Worm (Caenorhabditis elegans) whole organism, young adult: ENCODE results near the gene F47F2.1.

Source experiments
- C06A6.2 ChIP-seq: fragments of 200-800 bp; sonication (Bioruptor generic); conservative IDR thresholded peaks from 2 replicates; pipeline ENCODE4 v1.3.6; 2022; ENCODE audit warnings: missing genetic modification characterization, missing compliant biosample characterization
- F37B4.10 ChIP-seq: fragments of 200-800 bp; sonication (Bioruptor generic); IDR thresholded peaks from 2 replicates; pipeline ENCODE4 v1.3.6; 2022; ENCODE audit warnings: missing genetic modification characterization, missing compliant biosample characterization
- F39B2.1 ChIP-seq: fragments of 200-800 bp; sonication (Bioruptor generic); IDR thresholded peaks from 2 replicates; pipeline ENCODE4 v1.3.6; 2022; ENCODE audit warnings: missing genetic modification reagents, missing genetic modification characterization, missing compliant biosample characterization
- F49E8.2 ChIP-seq: sonication (generic microtip); optimal IDR thresholded peaks from 3 replicates; lab custom pipeline; 2017; ENCODE audit warnings: missing genetic modification characterization, mild to moderate bottlenecking, missing compliant biosample characterization, antibody characterized with exemption, moderate library complexity; ENCODE audit not compliant: insufficient read depth
- Y53G8AR.9 ChIP-seq: fragments of 200-800 bp; sonication (Bioruptor generic); conservative IDR thresholded peaks from 2 replicates; pipeline ENCODE4 v1.3.6; 2022; ENCODE audit warnings: missing genetic modification reagents, missing genetic modification characterization, missing compliant biosample characterization
- Y67H2A.10 ChIP-seq: fragments of 200-800 bp; sonication (Bioruptor generic); conservative IDR thresholded peaks from 2 replicates; pipeline ENCODE4 v1.3.6; 2022; ENCODE audit warnings: missing genetic modification reagents, missing genetic modification characterization, missing compliant biosample characterization
- Y79H2A.3 ChIP-seq: fragments of 200-800 bp; sonication (Bioruptor generic); conservative IDR thresholded peaks from 2 replicates; pipeline ENCODE4 v1.3.6; 2022; ENCODE audit warnings: missing genetic modification reagents, missing genetic modification characterization, missing compliant biosample characterization
- akir-1 ChIP-seq: fragments of 200-800 bp; sonication (Bioruptor generic); optimal IDR thresholded peaks from 2 replicates; lab custom pipeline; 2018; ENCODE audit warnings: mild to moderate bottlenecking, missing genetic modification characterization, moderate library complexity, missing compliant biosample characterization
- attf-5 ChIP-seq: fragments of 200-800 bp; sonication (Bioruptor generic); optimal IDR thresholded peaks from 2 replicates; lab custom pipeline; 2018; ENCODE audit warnings: mild to moderate bottlenecking, missing genetic modification characterization, missing compliant biosample characterization
- bed-1 ChIP-seq: fragments of 200-800 bp; sonication (Bioruptor generic); IDR thresholded peaks from 2 replicates; pipeline ENCODE4 v1.3.6; 2022; ENCODE audit warnings: missing genetic modification reagents, missing genetic modification characterization, missing compliant biosample characterization
- bed-2 ChIP-seq: fragments of 200-800 bp; sonication (Bioruptor generic); IDR thresholded peaks from 2 replicates; pipeline ENCODE4 v1.3.6; 2022; ENCODE audit warnings: missing genetic modification reagents, missing genetic modification characterization, missing compliant biosample characterization
- cebp-1 ChIP-seq, 2 experiments: fragments of 200-800 bp in 1 of 2; sonication (Bioruptor generic) in 1 of 2; sonication (generic microtip) in 1 of 2; IDR thresholded peaks in 1 of 2; optimal IDR thresholded peaks in 1 of 2; 2 replicates each; pipeline versions ENCODE4 v1.3.6 to Lab custom; 2017 to 2022; ENCODE audit warnings: missing compliant biosample characterization in 2 of 2, missing genetic modification characterization in 2 of 2, mild to moderate bottlenecking in 1 of 2, missing genetic modification reagents in 1 of 2, moderate library complexity in 1 of 2
- chd-7 ChIP-seq: sonication (generic microtip); optimal IDR thresholded peaks from 2 replicates; lab custom pipeline; 2016; ENCODE audit warnings: mild to moderate bottlenecking, missing genetic modification characterization, moderate library complexity, missing compliant biosample characterization
- egrh-3 ChIP-seq: fragments of 200-800 bp; sonication (Bioruptor generic); IDR thresholded peaks from 2 replicates; pipeline ENCODE4 v1.3.6; 2022; ENCODE audit warnings: missing genetic modification reagents, missing genetic modification characterization, missing compliant biosample characterization
- ekl-4 ChIP-seq: fragments of 200-800 bp; sonication (Bioruptor generic); IDR thresholded peaks from 2 replicates; pipeline ENCODE4 v1.3.6; 2022; ENCODE audit warnings: missing genetic modification reagents, missing genetic modification characterization, missing compliant biosample characterization
- hmg-1.2 ChIP-seq: fragments of 200-800 bp; sonication (Bioruptor generic); IDR thresholded peaks from 2 replicates; pipeline ENCODE4 v1.3.6; 2022; ENCODE audit warnings: missing genetic modification reagents, missing genetic modification characterization, missing compliant biosample characterization
- let-607 ChIP-seq, 2 experiments: fragments of 200-800 bp in 1 of 2; sonication (Bioruptor generic) in 1 of 2; sonication (generic microtip) in 1 of 2; optimal IDR thresholded peaks; 2 replicates each; lab custom pipeline; 2016 to 2018; ENCODE audit warnings: mild to moderate bottlenecking in 2 of 2, missing compliant biosample characterization in 2 of 2, missing genetic modification characterization in 2 of 2, moderate library complexity in 2 of 2, missing genotype in 1 of 2
- lin-35 ChIP-seq, 3 experiments: fragments of 150-350 bp in 2 of 3; sonication (generic microtip) in 1 of 3; optimal IDR thresholded peaks; 2 replicates each; lab custom pipeline; 2014 to 2018; ENCODE audit warnings: missing biosample characterization in 3 of 3, missing genetic modification characterization in 3 of 3, missing genetic modification reagents in 3 of 3
- lin-54 ChIP-seq: fragments of 200-800 bp; sonication (Bioruptor generic); optimal IDR thresholded peaks from 2 replicates; lab custom pipeline; 2018; ENCODE audit warnings: mild to moderate bottlenecking, missing genetic modification characterization, missing compliant biosample characterization
- madf-10 ChIP-seq: sonication (generic microtip); optimal IDR thresholded peaks from 2 replicates; lab custom pipeline; 2016; ENCODE audit warnings: mild to moderate bottlenecking, missing genetic modification characterization, missing compliant biosample characterization
- madf-6 ChIP-seq: fragments of 200-800 bp; sonication (Bioruptor generic); IDR thresholded peaks from 2 replicates; pipeline ENCODE4 v1.3.6; 2022; ENCODE audit warnings: missing genetic modification reagents, missing genetic modification characterization, missing compliant biosample characterization
- mel-28 ChIP-seq: sonication (generic microtip); optimal IDR thresholded peaks from 2 replicates; lab custom pipeline; 2016; ENCODE audit warnings: borderline replicate concordance, mild to moderate bottlenecking, missing genetic modification characterization, missing compliant biosample characterization
- mes-4 ChIP-seq: sonication (generic microtip); optimal IDR thresholded peaks from 2 replicates; lab custom pipeline; 2016; ENCODE audit warnings: missing genotype, missing genetic modification characterization, missing compliant biosample characterization
- nhr-27 ChIP-seq: fragments of 200-800 bp; sonication (Bioruptor generic); optimal IDR thresholded peaks from 2 replicates; lab custom pipeline; 2018; ENCODE audit warnings: mild to moderate bottlenecking, missing genetic modification characterization, moderate library complexity, missing compliant biosample characterization
- nhr-80 ChIP-seq: sonication (generic microtip); optimal IDR thresholded peaks from 2 replicates; lab custom pipeline; 2016; ENCODE audit warnings: missing genetic modification characterization, missing compliant biosample characterization
- rcor-1 ChIP-seq: fragments of 200-800 bp; sonication (Bioruptor generic); IDR thresholded peaks from 2 replicates; pipeline ENCODE4 v1.3.6; 2022; ENCODE audit warnings: missing genetic modification reagents, missing genetic modification characterization, missing compliant biosample characterization
- sdz-38 ChIP-seq: sonication (generic microtip); optimal IDR thresholded peaks from 2 replicates; lab custom pipeline; 2016; ENCODE audit warnings: missing genotype, missing genetic modification characterization, missing compliant biosample characterization
- sptf-2 ChIP-seq: fragments of 200-800 bp; sonication (Bioruptor generic); optimal IDR thresholded peaks from 2 replicates; lab custom pipeline; 2018; ENCODE audit warnings: mild to moderate bottlenecking, missing genetic modification characterization, missing compliant biosample characterization
- unc-62 ChIP-seq: fragments of 150-350 bp; optimal IDR thresholded peaks from 2 replicates; lab custom pipeline; 2014; ENCODE audit warnings: missing biosample characterization, missing genetic modification reagents, missing genetic modification characterization
- zfh-2 ChIP-seq: fragments of 200-800 bp; sonication (Bioruptor generic); conservative IDR thresholded peaks from 2 replicates; pipeline ENCODE4 v1.3.6; 2022; ENCODE audit warnings: missing genetic modification reagents, missing genetic modification characterization, missing compliant biosample characterization
- ztf-18 ChIP-seq: sonication (generic microtip); optimal IDR thresholded peaks from 2 replicates; lab custom pipeline; 2016; ENCODE audit warnings: missing genotype, mild to moderate bottlenecking, missing genetic modification characterization, missing compliant biosample characterization
- ztf-3 ChIP-seq: fragments of 200-800 bp; sonication (Bioruptor generic); optimal IDR thresholded peaks from 2 replicates; lab custom pipeline; 2018; ENCODE audit warnings: mild to moderate bottlenecking, missing genetic modification characterization, missing compliant biosample characterization

F47F2.1 gene

ce11 chrX:3861294-3861693 lies 17.0 kb upstream of the F47F2.1 start:
- TF ChIP-seq nhr-80 (tag; lab: Kevin White, UChicago) (no peak), zfh-2 (GFP tag; lab: Robert Waterston, UW) (no peak), akir-1 (no peak), attf-5 (GFP tag; lab: Kevin White, UChicago) (no peak), cebp-1 (GFP tag; IDR thresholded peaks at IDR 0.05; lab: Robert Waterston, UW) (no peak), cebp-1 (tag; optimal IDR thresholded peaks at IDR 0.05; lab: Kevin White, UChicago) (no peak), Y53G8AR.9 (GFP tag; lab: Robert Waterston, UW) (no peak), bed-1 (GFP tag; lab: Robert Waterston, UW) (no peak), egrh-3 (GFP tag; lab: Robert Waterston, UW) (no peak), Y79H2A.3 (GFP tag; lab: Robert Waterston, UW) (no peak), bed-2 (GFP tag; lab: Robert Waterston, UW) (no peak), F39B2.1 (GFP tag; lab: Robert Waterston, UW) (no peak)

ce11 chrX:3866197-3866596 lies 12.1 kb upstream of the F47F2.1 start:
- TF ChIP-seq Y53G8AR.9 (GFP tag; lab: Robert Waterston, UW) (no peak), chd-7 (tag; lab: Kevin White, UChicago) (no peak), ztf-3 (GFP tag; lab: Kevin White, UChicago) (no peak), unc-62 (GFP tag; lab: Kevin White, UChicago) (no peak), F49E8.2 (tag; lab: Kevin White, UChicago) (no peak)

- TF ChIP-seq sptf-2 (GFP tag; lab: Kevin White, UChicago) (no peak), nhr-27 (no peak), F39B2.1 (GFP tag; lab: Robert Waterston, UW) (no peak), sdz-38 (no peak), madf-6 (GFP tag; lab: Robert Waterston, UW) (no peak), hmg-1.2 (no peak), lin-35 (GFP tag; optimal IDR thresholded peaks at IDR 0.05; lab: Kevin White, UChicago) (no peak), F49E8.2 (tag; lab: Kevin White, UChicago) (no peak), rcor-1 (no peak), ztf-18 (tag; lab: Kevin White, UChicago) (no peak), Y67H2A.10 (GFP tag; lab: Robert Waterston, UW) (no peak), nhr-80 (tag; lab: Kevin White, UChicago) (no peak)
- TF ChIP-seq, all 124 proteins: peak for 0
Measured at ce11 chrX:3867760-3868159, 10.6 kb upstream of the F47F2.1 start.

- TF ChIP-seq ekl-4 (GFP tag; lab: Robert Waterston, UW) (no peak), let-607 (tag; optimal IDR thresholded peaks at IDR 0.05; lab: Kevin White, UChicago) (no peak), C06A6.2 (GFP tag; lab: Robert Waterston, UW) (no peak), F37B4.10 (GFP tag; lab: Robert Waterston, UW) (no peak), mel-28 (no peak)
Measured at ce11 chrX:3871578-3872234, 6.6 kb upstream of the F47F2.1 start.

ce11 chrX:3873445-3873844 lies 4.9 kb upstream of the F47F2.1 start, which contains the start of gene lim-4:
Gene lim-4, minus strand, starts transcription at chrX:3873545.
- TF ChIP-seq lin-54 (GFP tag; lab: Kevin White, UChicago), result no peak
- TF ChIP-seq madf-10, result no peak
- no peak for TF ChIP-seq akir-1
- no peak for TF ChIP-seq rcor-1
- no peak for TF ChIP-seq mes-4 (tag; lab: Kevin White, UChicago)
- TF ChIP-seq, all 124 proteins: peak for 0
